Fruit fly (Drosophila melanogaster): ENCODE data around the gene SNF4Agamma.

The SNF4Agamma gene

DNA sequence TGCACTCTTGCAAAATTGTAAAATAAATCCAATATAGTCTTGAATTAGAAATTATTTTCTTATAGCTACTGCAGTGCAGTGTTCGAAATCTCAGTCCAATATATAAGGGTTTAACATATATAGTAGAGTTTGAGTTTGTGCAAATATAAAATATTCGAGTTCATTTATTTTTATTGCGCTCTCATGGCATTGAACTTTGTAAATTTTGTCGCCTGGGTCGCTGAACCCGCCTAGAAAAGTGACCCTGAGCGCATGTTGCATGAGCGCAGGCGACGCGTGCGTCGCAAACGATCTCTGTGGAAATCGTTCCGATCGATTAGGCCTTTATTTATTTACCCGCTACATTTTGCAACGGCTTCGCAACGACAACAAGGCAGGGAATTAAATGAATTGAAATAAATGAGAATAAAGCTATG lies 59.4 kb downstream of the SNF4Agamma start (continued):
- no peak for TF ChIP-seq gro (GFP tag; optimal IDR thresholded peaks at IDR 0.05)
- TF ChIP-seq caup (GFP tag; optimal IDR thresholded peaks at IDR 0.05; ENCODE audit: severe bottlenecking) = no peak
- no peak for TF ChIP-seq zf30C (GFP tag; optimal IDR thresholded peaks at IDR 0.05)
- TF ChIP-seq nom (GFP tag; optimal IDR thresholded peaks at IDR 0.05) = no peak
- no peak for TF ChIP-seq toy (GFP tag; IDR thresholded peaks at IDR 0.05)
- peak; percentile 49 for TF ChIP-seq CG1602 (GFP tag; optimal IDR thresholded peaks at IDR 0.05)
- no peak for TF ChIP-seq ind (GFP tag; optimal IDR thresholded peaks at IDR 0.05)
- no peak for TF ChIP-seq CG9817 (tag; optimal IDR thresholded peaks at IDR 0.05)
- TF ChIP-seq ab (GFP tag; optimal IDR thresholded peaks at IDR 0.05) = no peak
- TF ChIP-seq CG10462 (GFP tag; optimal IDR thresholded peaks at IDR 0.05) = peak; percentile 13
- no peak for TF ChIP-seq D (optimal IDR thresholded peaks at IDR 0.05)
- no peak for TF ChIP-seq D (GFP tag; optimal IDR thresholded peaks at IDR 0.05)
- TF ChIP-seq Dref (GFP tag; IDR thresholded peaks at IDR 0.05) = no peak
- no peak for TF ChIP-seq Dad (GFP tag; optimal IDR thresholded peaks at IDR 0.05)
- TF ChIP-seq prd (optimal IDR thresholded peaks at IDR 0.05) = no peak
- peak; percentile 38; the same call in 2 of the 3 replicates for TF ChIP-seq prd (GFP tag; IDR thresholded peaks at IDR 0.05)
- no peak for TF ChIP-seq psq (GFP tag; optimal IDR thresholded peaks at IDR 0.05)
- TF ChIP-seq Dip2 (GFP tag; IDR thresholded peaks at IDR 0.05) = no peak
- no peak for TF ChIP-seq CG7357 (GFP tag; IDR thresholded peaks at IDR 0.05)
- TF ChIP-seq CG13894 (tag; optimal IDR thresholded peaks at IDR 0.05) = no peak
- TF ChIP-seq CG1603 (tag; optimal IDR thresholded peaks at IDR 0.05) = peak; percentile 55
- peak; percentile 29 for TF ChIP-seq CG3407 (GFP tag; optimal IDR thresholded peaks at IDR 0.05)
- TF ChIP-seq Hmr (GFP tag; optimal IDR thresholded peaks at IDR 0.05) = no peak
- peak; percentile 34 for TF ChIP-seq CG2875 (GFP tag; optimal IDR thresholded peaks at IDR 0.05)
- TF ChIP-seq vfl (GFP tag; optimal IDR thresholded peaks at IDR 0.05) = no peak
- peak; percentile 53 for TF ChIP-seq gsb-n (tag; optimal IDR thresholded peaks at IDR 0.05)
- TF ChIP-seq CG10431 (GFP tag; optimal IDR thresholded peaks at IDR 0.05) = no peak
- no peak for TF ChIP-seq p53 (GFP tag; optimal IDR thresholded peaks at IDR 0.05)
- no peak for TF ChIP-seq CG10959 (GFP tag; IDR thresholded peaks at IDR 0.05)
- TF ChIP-seq slbo (GFP tag; IDR thresholded peaks at IDR 0.05) = peak; percentile 21; the same call in 1 of the 2 replicates
- TF ChIP-seq CG13775 (GFP tag; optimal IDR thresholded peaks at IDR 0.05) = peak; percentile 28
- TF ChIP-seq CG34422 (GFP tag; IDR thresholded peaks at IDR 0.05) = 0 out of 3 replicates have a peak, but pooled peaks have one; percentile 37
- no peak for TF ChIP-seq ash1 (GFP tag; optimal IDR thresholded peaks at IDR 0.05)
- no peak; the same call in 1 of the 2 replicates for TF ChIP-seq Awh (GFP tag; IDR thresholded peaks at IDR 0.05)
- peak; percentile 62 for TF ChIP-seq Oli (tag; optimal IDR thresholded peaks at IDR 0.05)
- peak; percentile 6 for TF ChIP-seq pnt (GFP tag; optimal IDR thresholded peaks at IDR 0.05)
- peak; percentile 33 for TF ChIP-seq ftz-f1 (GFP tag; optimal IDR thresholded peaks at IDR 0.05)
- no peak for TF ChIP-seq CG6654 (GFP tag; optimal IDR thresholded peaks at IDR 0.05)
- TF ChIP-seq Hr3 (GFP tag; optimal IDR thresholded peaks at IDR 0.05) = peak; percentile 1
- peak; percentile 42; the same call in 2 of the 3 replicates for TF ChIP-seq tgo (GFP tag; IDR thresholded peaks at IDR 0.05)
- TF ChIP-seq CG3281 (GFP tag; optimal IDR thresholded peaks at IDR 0.05) = no peak
- no peak for TF ChIP-seq cwo (GFP tag; optimal IDR thresholded peaks at IDR 0.05)
- TF ChIP-seq zfh2 (GFP tag; optimal IDR thresholded peaks at IDR 0.05) = no peak
- TF ChIP-seq Ssrp (tag; optimal IDR thresholded peaks at IDR 0.05) = peak; percentile 12
- TF ChIP-seq br (optimal IDR thresholded peaks at IDR 0.05) = no peak
- peak; percentile 3 for TF ChIP-seq HLH54F (GFP tag; optimal IDR thresholded peaks at IDR 0.05)
- no peak for TF ChIP-seq Doc2 (GFP tag; IDR thresholded peaks at IDR 0.05)
- TF ChIP-seq fd64A (GFP tag; optimal IDR thresholded peaks at IDR 0.05) = peak; percentile 26
- peak; percentile 52 for TF ChIP-seq ATbp (GFP tag; optimal IDR thresholded peaks at IDR 0.05)
- no peak for TF ChIP-seq Dll (GFP tag; IDR thresholded peaks at IDR 0.05; ENCODE audit: partially characterized antibody)
- TF ChIP-seq tll (GFP tag; optimal IDR thresholded peaks at IDR 0.05) = no peak
- TF ChIP-seq CG7786 (GFP tag; optimal IDR thresholded peaks at IDR 0.05) = no peak
